Fruit fly (Drosophila melanogaster) whole organism, embryonic: Measurements from ENCODE around the gene CG7907.
A peak's percentile ranks its signal among the peaks of the same experiment; 100 is the strongest.

Experiments used
- Aef1 ChIP-seq: fragments of 200-800 bp; sonication (Bioruptor generic); IDR thresholded peaks from 3 replicates; pipeline ENCODE4 v1.3.6; 2022; ENCODE audit warnings: missing biosample characterization, missing genetic modification characterization
- B-H1 ChIP-seq: fragments of 200-800 bp; sonication (Bioruptor generic); IDR thresholded peaks from 3 replicates; pipeline ENCODE4 v1.3.6; 2022; ENCODE audit warnings: missing biosample characterization, missing genetic modification characterization
- Blimp-1 ChIP-seq: fragments of 200-800 bp; sonication (Bioruptor generic); optimal IDR thresholded peaks from 3 replicates; lab custom pipeline; 2018; ENCODE audit warnings: missing biosample characterization, missing genetic modification characterization, mild to moderate bottlenecking, moderate library complexity, missing genetic modification reagents
- Bteb2 ChIP-seq: fragments of 200-800 bp; sonication (Bioruptor generic); optimal IDR thresholded peaks from 2 replicates; lab custom pipeline; 2016; ENCODE audit warnings: missing biosample characterization, missing genetic modification characterization
- CG10654 ChIP-seq: fragments of 200-800 bp; sonication (Bioruptor generic); optimal IDR thresholded peaks from 2 replicates; lab custom pipeline; 2016; ENCODE audit warnings: missing biosample characterization, missing genetic modification characterization
- CG11085 ChIP-seq: fragments of 200-800 bp; sonication (Bioruptor generic); IDR thresholded peaks from 2 replicates; pipeline ENCODE4 v1.3.6; 2022; ENCODE audit warnings: missing biosample characterization, missing genetic modification characterization
- CG12071 ChIP-seq: fragments of 200-800 bp; sonication (Bioruptor generic); optimal IDR thresholded peaks from 3 replicates; lab custom pipeline; 2018; ENCODE audit warnings: missing biosample characterization, mild to moderate bottlenecking, missing genetic modification characterization
- CG12236 ChIP-seq: fragments of 200-800 bp; sonication (Bioruptor generic); optimal IDR thresholded peaks from 2 replicates; lab custom pipeline; 2016; ENCODE audit warnings: missing biosample characterization, missing genetic modification characterization
- CG13296 ChIP-seq: fragments of 200-800 bp; sonication (Bioruptor generic); optimal IDR thresholded peaks from 3 replicates; lab custom pipeline; 2018; ENCODE audit warnings: missing biosample characterization, mild to moderate bottlenecking, missing genetic modification characterization
- CG14667 ChIP-seq: fragments of 200-800 bp; sonication (Bioruptor generic); IDR thresholded peaks from 2 replicates; pipeline ENCODE4 v1.3.6; 2022; ENCODE audit warnings: missing biosample characterization, missing genetic modification characterization
- CG15269 ChIP-seq: fragments of 200-800 bp; sonication (Bioruptor generic); optimal IDR thresholded peaks from 2 replicates; lab custom pipeline; 2018; ENCODE audit warnings: missing biosample characterization, mild to moderate bottlenecking, missing genetic modification characterization, moderate library complexity
- CG15514 ChIP-seq: fragments of 200-800 bp; sonication (Bioruptor generic); optimal IDR thresholded peaks from 3 replicates; lab custom pipeline; 2017; ENCODE audit warnings: missing biosample characterization, missing genetic modification characterization, mild to moderate bottlenecking, moderate library complexity, missing genetic modification reagents
- CG17912 ChIP-seq: fragments of 200-800 bp; sonication (Bioruptor generic); optimal IDR thresholded peaks from 2 replicates; lab custom pipeline; 2018; ENCODE audit warnings: missing biosample characterization, mild to moderate bottlenecking, missing genetic modification characterization
- CG18011 ChIP-seq: fragments of 200-800 bp; sonication (Bioruptor generic); optimal IDR thresholded peaks from 2 replicates; lab custom pipeline; 2017; ENCODE audit warnings: missing biosample characterization, missing genetic modification characterization, mild to moderate bottlenecking, moderate library complexity, missing genotype
- CG18262 ChIP-seq: fragments of 200-800 bp; optimal IDR thresholded peaks from 3 replicates; lab custom pipeline; 2019; ENCODE audit warnings: missing biosample characterization, mild to moderate bottlenecking, missing genetic modification characterization, moderate library complexity
- CG2678 ChIP-seq: fragments of 200-800 bp; sonication (Bioruptor generic); optimal IDR thresholded peaks from 3 replicates; lab custom pipeline; 2019; ENCODE audit warnings: missing biosample characterization, mild to moderate bottlenecking, missing genetic modification characterization, moderate library complexity
- CG3281 ChIP-seq: fragments of 200-800 bp; sonication (Bioruptor generic); optimal IDR thresholded peaks from 3 replicates; lab custom pipeline; 2017; ENCODE audit warnings: missing biosample characterization, mild to moderate bottlenecking, missing genetic modification characterization
- CG4328 ChIP-seq: fragments of 200-800 bp; sonication (Bioruptor generic); optimal IDR thresholded peaks from 3 replicates; lab custom pipeline; 2017; ENCODE audit warnings: missing biosample characterization, missing genetic modification reagents, missing genetic modification characterization
- CG7372 ChIP-seq: fragments of 200-800 bp; sonication (Bioruptor generic); IDR thresholded peaks from 2 replicates; pipeline ENCODE4 v1.3.6; 2022; ENCODE audit warnings: missing biosample characterization, missing genetic modification characterization
- CG7987 ChIP-seq: fragments of 200-800 bp; sonication (Bioruptor generic); optimal IDR thresholded peaks from 2 replicates; lab custom pipeline; 2018; ENCODE audit warnings: missing biosample characterization, mild to moderate bottlenecking, missing genetic modification characterization, moderate library complexity
- CG8478 ChIP-seq: fragments of >200 bp; optimal IDR thresholded peaks from 2 replicates; lab custom pipeline; 2018
- Dip2 ChIP-seq: fragments of 200-800 bp; sonication (Bioruptor generic); IDR thresholded peaks from 2 replicates; pipeline ENCODE4 v1.3.6; 2022; ENCODE audit warnings: missing biosample characterization, missing genetic modification characterization
- Dll ChIP-seq: fragments of 200-800 bp; sonication (Bioruptor generic); IDR thresholded peaks from 4 replicates; pipeline ENCODE4 v1.3.6; 2022; ENCODE audit warnings: missing biosample characterization, missing genetic modification characterization; ENCODE audit not compliant: partially characterized antibody
- Dref ChIP-seq: fragments of 200-800 bp; sonication (Bioruptor generic); IDR thresholded peaks from 2 replicates; pipeline ENCODE4 v1.3.6; 2022; ENCODE audit warnings: missing biosample characterization, missing genetic modification characterization
- E2f2 ChIP-seq: fragments of 200-800 bp; sonication (Bioruptor generic); IDR thresholded peaks from 2 replicates; pipeline ENCODE4 v1.3.6; 2022; ENCODE audit warnings: missing biosample characterization, missing genetic modification characterization
- Fer2 ChIP-seq: fragments of 200-800 bp; sonication (Bioruptor generic); optimal IDR thresholded peaks from 2 replicates; lab custom pipeline; 2018; ENCODE audit warnings: missing biosample characterization, mild to moderate bottlenecking, missing genetic modification characterization, moderate library complexity
- GATAe ChIP-seq: fragments of 200-800 bp; sonication (Bioruptor generic); conservative IDR thresholded peaks from 2 replicates; pipeline ENCODE4 v1.3.6; 2022; ENCODE audit warnings: missing biosample characterization, missing genetic modification characterization
- HLH3B ChIP-seq: fragments of 200-800 bp; sonication (Bioruptor generic); IDR thresholded peaks from 2 replicates; pipeline ENCODE4 v1.3.6; 2022; ENCODE audit warnings: missing biosample characterization, missing genetic modification characterization
- Hmr ChIP-seq: fragments of 200-800 bp; sonication (Bioruptor generic); optimal IDR thresholded peaks from 3 replicates; lab custom pipeline; 2017; ENCODE audit warnings: mild to moderate bottlenecking, missing biosample characterization, missing genetic modification reagents, missing genetic modification characterization
- Optix ChIP-seq: fragments of 200-800 bp; sonication (Bioruptor generic); IDR thresholded peaks from 3 replicates; pipeline ENCODE4 v1.3.6; 2022; ENCODE audit warnings: missing biosample characterization, missing genetic modification characterization
- abd-A ChIP-seq: fragments of 200-800 bp; sonication (Bioruptor generic); optimal IDR thresholded peaks from 3 replicates; lab custom pipeline; 2019; ENCODE audit warnings: missing biosample characterization, mild to moderate bottlenecking, missing genetic modification characterization, moderate library complexity
- bbx ChIP-seq: fragments of 200-800 bp; sonication (Bioruptor generic); IDR thresholded peaks from 2 replicates; pipeline ENCODE4 v1.3.6; 2022; ENCODE audit warnings: missing biosample characterization, missing genetic modification characterization; ENCODE audit not compliant: partially characterized antibody
- bcd ChIP-seq: fragments of 200-800 bp; sonication (Bioruptor generic); optimal IDR thresholded peaks from 2 replicates; lab custom pipeline; 2017; ENCODE audit warnings: missing biosample characterization, mild to moderate bottlenecking, missing genetic modification characterization
- br ChIP-seq: fragments of >200 bp; optimal IDR thresholded peaks from 2 replicates; lab custom pipeline; 2017
- crp ChIP-seq, 2 experiments: fragments of 200-800 bp; sonication (Bioruptor generic); optimal IDR thresholded peaks; 2 replicates in 1 of 2; 3 replicates in 1 of 2; lab custom pipeline; 2017; ENCODE audit warnings: missing biosample characterization in 2 of 2, missing genetic modification characterization in 2 of 2, mild to moderate bottlenecking in 1 of 2, moderate library complexity in 1 of 2
- dysf ChIP-seq: fragments of 200-800 bp; sonication (Bioruptor generic); IDR thresholded peaks from 3 replicates; pipeline ENCODE4 v1.3.6; 2022; ENCODE audit warnings: missing biosample characterization, missing genetic modification characterization
- ems ChIP-seq: fragments of 200-800 bp; sonication (Bioruptor generic); optimal IDR thresholded peaks from 3 replicates; lab custom pipeline; 2016; ENCODE audit warnings: missing biosample characterization, missing genetic modification characterization
- gcm ChIP-seq: fragments of 200-800 bp; sonication (Bioruptor generic); optimal IDR thresholded peaks from 2 replicates; lab custom pipeline; 2019; ENCODE audit warnings: missing biosample characterization, mild to moderate bottlenecking, missing genetic modification characterization, moderate library complexity
- hth ChIP-seq: fragments of >200 bp; optimal IDR thresholded peaks from 2 replicates; lab custom pipeline; 2017; ENCODE audit warnings: inconsistent platforms
- jigr1 ChIP-seq: fragments of 200-800 bp; sonication (Bioruptor generic); IDR thresholded peaks from 3 replicates; pipeline ENCODE4 v1.3.6; 2022; ENCODE audit warnings: missing biosample characterization, missing genetic modification characterization
- kah ChIP-seq: fragments of 200-800 bp; sonication (Bioruptor generic); optimal IDR thresholded peaks from 2 replicates; lab custom pipeline; 2018; ENCODE audit warnings: missing biosample characterization, mild to moderate bottlenecking, missing genetic modification characterization
- odd ChIP-seq: fragments of 200-800 bp; sonication (Bioruptor generic); optimal IDR thresholded peaks from 2 replicates; lab custom pipeline; 2017; ENCODE audit warnings: missing biosample characterization, mild to moderate bottlenecking, missing genetic modification characterization
- org-1 ChIP-seq: fragments of 200-800 bp; sonication (Bioruptor generic); optimal IDR thresholded peaks from 2 replicates; lab custom pipeline; 2017; ENCODE audit warnings: missing biosample characterization, missing genetic modification characterization
- pum ChIP-seq: fragments of 200-800 bp; sonication (Bioruptor generic); optimal IDR thresholded peaks from 2 replicates; lab custom pipeline; 2016; ENCODE audit warnings: missing biosample characterization, missing genetic modification characterization
- pzg ChIP-seq: fragments of 200-800 bp; sonication (Bioruptor generic); optimal IDR thresholded peaks from 3 replicates; lab custom pipeline; 2018; ENCODE audit warnings: missing biosample characterization, mild to moderate bottlenecking, missing genetic modification characterization, moderate library complexity
- rib ChIP-seq: fragments of 200-800 bp; sonication (Bioruptor generic); IDR thresholded peaks from 2 replicates; pipeline ENCODE4 v1.3.6; 2022; ENCODE audit warnings: missing biosample characterization, missing genetic modification characterization
- schlank ChIP-seq: fragments of 200-800 bp; sonication (Bioruptor generic); optimal IDR thresholded peaks from 2 replicates; lab custom pipeline; 2018; ENCODE audit warnings: missing biosample characterization, mild to moderate bottlenecking, missing genetic modification characterization
- slou ChIP-seq: fragments of 200-800 bp; sonication (Bioruptor generic); optimal IDR thresholded peaks from 3 replicates; lab custom pipeline; 2016; ENCODE audit warnings: missing biosample characterization, missing genetic modification characterization
- tna ChIP-seq: fragments of 200-800 bp; sonication (Bioruptor generic); IDR thresholded peaks from 2 replicates; pipeline ENCODE4 v1.3.6; 2022; ENCODE audit warnings: missing biosample characterization, missing genetic modification characterization; ENCODE audit not compliant: partially characterized antibody
- tx ChIP-seq: fragments of 200-800 bp; sonication (Bioruptor generic); optimal IDR thresholded peaks from 2 replicates; lab custom pipeline; 2016; ENCODE audit warnings: missing biosample characterization, missing genetic modification characterization
- yki ChIP-seq: fragments of >200 bp; optimal IDR thresholded peaks from 3 replicates; lab custom pipeline; 2018

Gene CG7907

DNA sequence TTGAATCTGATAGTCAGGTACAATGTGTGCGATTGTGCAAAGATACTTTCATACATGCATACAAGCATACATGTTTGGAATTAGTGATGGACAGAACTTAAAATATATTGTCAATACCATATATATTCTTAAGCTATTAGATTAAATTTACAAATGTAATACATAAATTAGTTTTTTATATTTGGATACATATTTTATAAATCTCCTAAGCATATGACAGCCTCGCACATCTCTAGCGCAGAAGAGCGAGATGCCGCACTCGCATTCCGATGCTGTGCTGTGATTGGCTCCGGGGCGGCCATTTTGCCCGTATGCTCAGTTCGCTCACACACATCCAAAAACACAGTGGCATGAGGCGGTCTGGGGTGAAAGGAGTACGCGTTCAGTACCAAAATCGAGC is 24.9 kb upstream of the CG7907 start, which contains the start of gene tin (continued):
- TF ChIP-seq CG7987 (GFP tag; lab: Kevin White, UChicago) (peak; percentile 83), slou (peak; percentile 34), abd-A (tag; lab: Kevin White, UChicago) (peak; percentile 41), odd (peak; percentile 84), schlank (peak; percentile 25), CG11085 (GFP tag; lab: Robert Waterston, UW) (peak; percentile 75), Bteb2 (GFP tag; lab: Kevin White, UChicago) (peak; percentile 24), crp (GFP tag; optimal IDR thresholded peaks at IDR 0.05; lab: Kevin White, UChicago) (peak in 1 of 2 experiments; percentile 56), CG12236 (GFP tag; lab: Kevin White, UChicago) (peak; percentile 16), tna (GFP tag; lab: Robert Waterston, UW) (peak; percentile 52; the same call in 1 of the 2 replicates), CG3281 (GFP tag; lab: Kevin White, UChicago) (peak; percentile 85), CG18011 (GFP tag; lab: Kevin White, UChicago) (peak; percentile 59), CG18262 (tag; lab: Kevin White, UChicago) (peak; percentile 96), CG10654 (GFP tag; lab: Kevin White, UChicago) (peak; percentile 76), kah (peak; percentile 74), CG13296 (GFP tag; lab: Kevin White, UChicago) (peak; percentile 90), bbx (GFP tag; lab: Robert Waterston, UW) (peak; percentile 65; the same call in 1 of the 2 replicates), CG7372 (GFP tag; lab: Robert Waterston, UW) (peak; percentile 95), tx (GFP tag; lab: Kevin White, UChicago) (no peak), jigr1 (GFP tag; lab: Robert Waterston, UW) (peak; percentile 72; the same call in 1 of the 3 replicates), CG17912 (GFP tag; lab: Kevin White, UChicago) (peak; percentile 79), CG15269 (peak; percentile 90), CG2678 (tag; lab: Kevin White, UChicago) (peak; percentile 94), GATAe (GFP tag; lab: Robert Waterston, UW) (peak; percentile 76), Aef1 (GFP tag; lab: Robert Waterston, UW) (peak; percentile 93), CG15514 (peak; percentile 75), bcd (GFP tag; lab: Kevin White, UChicago) (peak; percentile 88), yki (no peak), CG8478 (lab: Kevin White, UChicago) (no peak), gcm (GFP tag; lab: Kevin White, UChicago) (peak; percentile 98), dysf (GFP tag; lab: Robert Waterston, UW) (peak; percentile 95), CG14667 (GFP tag; lab: Robert Waterston, UW) (peak; percentile 93; the same call in 1 of the 2 replicates), Blimp-1 (peak; percentile 92), rib (GFP tag; lab: Robert Waterston, UW) (peak; percentile 81), br (lab: Kevin White, UChicago) (no peak), ems (peak; percentile 56), B-H1 (peak; percentile 95), Dip2 (GFP tag; lab: Robert Waterston, UW) (peak; percentile 22; the same call in 1 of the 2 replicates), pum (peak; percentile 44), Dll (peak; percentile 92), CG12071 (peak; percentile 67), Optix (GFP tag; lab: Robert Waterston, UW) (peak; percentile 92), CG4328 (GFP tag; lab: Kevin White, UChicago) (peak; percentile 67), Dref (GFP tag; lab: Robert Waterston, UW) (peak; percentile 39; the same call in 1 of the 2 replicates), Hmr (GFP tag; lab: Kevin White, UChicago) (peak; percentile 92), Fer2 (peak; percentile 73), org-1 (peak; percentile 88), HLH3B (peak; percentile 97), pzg (GFP tag; lab: Kevin White, UChicago) (peak; percentile 2), E2f2 (GFP tag; lab: Robert Waterston, UW) (peak; percentile 83), hth (lab: Kevin White, UChicago) (no peak)
